Worm (Caenorhabditis elegans): Measurements from ENCODE around the gene exos-9.

Gene exos-9

DNA sequence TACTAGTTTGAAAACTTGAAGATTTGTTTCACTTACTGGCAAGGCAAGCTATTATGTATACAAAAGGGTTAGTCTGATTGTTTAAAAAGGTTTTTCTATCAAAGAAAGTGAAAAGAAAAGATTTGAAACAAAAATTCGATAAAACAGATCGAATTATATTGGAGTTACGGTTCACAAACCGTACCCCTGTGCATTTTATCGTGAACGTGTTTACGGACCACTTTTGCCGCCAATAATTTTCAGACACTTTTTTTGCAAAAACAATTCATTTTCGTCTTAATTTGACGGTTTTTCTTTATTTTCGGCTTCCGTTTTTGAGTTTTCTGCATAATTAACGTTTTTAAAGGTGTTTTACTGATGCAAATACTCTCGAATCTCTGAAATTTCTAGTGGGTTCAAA, 32.6 kb downstream of the exos-9 start:
- TF ChIP-seq sem-2 (GFP tag; optimal IDR thresholded peaks at IDR 0.05) = no peak

- peak; percentile 70 for TF ChIP-seq unc-62 (GFP tag; optimal IDR thresholded peaks at IDR 0.05)
- TF ChIP-seq cnd-1 (tag; optimal IDR thresholded peaks at IDR 0.05) = no peak
- peak; percentile 96 for TF ChIP-seq lin-13 (tag; optimal IDR thresholded peaks at IDR 0.05)
- TF ChIP-seq ham-2 (GFP tag; optimal IDR thresholded peaks at IDR 0.05) = no peak
- peak; percentile 42 for TF ChIP-seq drap-1 (GFP tag; optimal IDR thresholded peaks at IDR 0.05)
- peak; percentile 87 for TF ChIP-seq ceh-39 (tag; optimal IDR thresholded peaks at IDR 0.05)
- peak; percentile 98 for TF ChIP-seq mep-1 (tag; optimal IDR thresholded peaks at IDR 0.05)
- peak; percentile 88 for TF ChIP-seq nhr-237 (tag; optimal IDR thresholded peaks at IDR 0.05)
- no peak for TF ChIP-seq nhr-28 (tag; optimal IDR thresholded peaks at IDR 0.05)
- peak; percentile 69 for TF ChIP-seq hlh-1 (tag; optimal IDR thresholded peaks at IDR 0.05)
- no peak for TF ChIP-seq ceh-83 (GFP tag; optimal IDR thresholded peaks at IDR 0.05)
- TF ChIP-seq pha-4 (tag; optimal IDR thresholded peaks at IDR 0.05) = peak; percentile 85
- TF ChIP-seq mls-2 (tag; optimal IDR thresholded peaks at IDR 0.05) = peak; percentile 9
- peak; percentile 42 for TF ChIP-seq nhr-2 (tag; optimal IDR thresholded peaks at IDR 0.05)
- peak; percentile 89 for TF ChIP-seq lsy-2 (tag; optimal IDR thresholded peaks at IDR 0.05)
- no peak for TF ChIP-seq sem-2 (GFP tag; optimal IDR thresholded peaks at IDR 0.05)
- TF ChIP-seq ceh-43 (GFP tag; optimal IDR thresholded peaks at IDR 0.05) = peak; percentile 3
- peak; percentile 80 for TF ChIP-seq ces-1 (GFP tag; optimal IDR thresholded peaks at IDR 0.05)
- TF ChIP-seq sptf-1 (tag; optimal IDR thresholded peaks at IDR 0.05) = peak; percentile 78
- no peak for TF ChIP-seq M03D4.4 (tag; optimal IDR thresholded peaks at IDR 0.05)
- peak; percentile 53 for TF ChIP-seq unc-120 (tag; optimal IDR thresholded peaks at IDR 0.05; ENCODE audit: poor library complexity, severe bottlenecking)
Measured at ce11 chrIII:7162065-7162762, 35.7 kb downstream of the exos-9 start, which contains the start of the genes syf-2 and K04G7.1. Gene syf-2 (minus strand): TSS chrIII:7162115. Gene K04G7.1 (plus strand): TSS chrIII:7162712.

DNA sequence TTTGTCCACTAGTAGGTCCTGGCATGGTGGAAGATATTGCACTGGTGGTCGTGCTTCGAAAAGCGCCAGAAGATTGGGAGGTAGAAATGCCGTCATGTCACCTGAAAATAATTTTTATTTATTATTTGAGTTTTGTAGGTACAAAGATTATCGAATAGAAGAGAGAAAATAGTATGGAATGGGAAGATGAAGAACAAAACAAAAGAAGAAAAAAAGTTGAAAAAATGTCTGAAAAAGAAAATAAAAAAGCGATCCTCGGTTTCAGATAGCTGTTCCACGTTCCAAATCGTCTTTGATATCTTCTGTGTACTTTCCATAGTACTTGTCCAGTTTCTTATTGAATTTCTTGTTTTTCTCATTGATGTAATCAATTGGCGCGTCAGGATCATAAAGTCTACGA, 36.8 kb downstream of the exos-9 start, which contains the start of gene rnp-7:
Gene rnp-7 (minus strand): TSS at position 101 of the 400 bp plus-strand sequence.
- no peak for TF ChIP-seq unc-62 (GFP tag; optimal IDR thresholded peaks at IDR 0.05)

ce11 chrIII:7159246-7159645, 38.6 kb downstream of the exos-9 start:
- no peak for TF ChIP-seq ces-1 (GFP tag; optimal IDR thresholded peaks at IDR 0.05)
- no peak for TF ChIP-seq elt-3 (tag; optimal IDR thresholded peaks at IDR 0.05)
- TF ChIP-seq pha-4 (tag; optimal IDR thresholded peaks at IDR 0.05) = no peak
- TF ChIP-seq lin-32 (GFP tag; optimal IDR thresholded peaks at IDR 0.05) = no peak
- TF ChIP-seq nhr-237 (tag; optimal IDR thresholded peaks at IDR 0.05) = no peak
- TF ChIP-seq sem-2 (GFP tag; optimal IDR thresholded peaks at IDR 0.05) = no peak
- TF ChIP-seq mep-1 (tag; optimal IDR thresholded peaks at IDR 0.05) = no peak
- TF ChIP-seq blmp-1 (tag; optimal IDR thresholded peaks at IDR 0.05) = no peak
- TF ChIP-seq mab-5 (tag; optimal IDR thresholded peaks at IDR 0.05) = no peak
- no peak for TF ChIP-seq cnd-1 (tag; optimal IDR thresholded peaks at IDR 0.05)
- TF ChIP-seq lsy-2 (tag; optimal IDR thresholded peaks at IDR 0.05) = no peak
- no peak for TF ChIP-seq sptf-1 (tag; optimal IDR thresholded peaks at IDR 0.05)
- no peak for TF ChIP-seq unc-39 (tag; optimal IDR thresholded peaks at IDR 0.05)

DNA sequence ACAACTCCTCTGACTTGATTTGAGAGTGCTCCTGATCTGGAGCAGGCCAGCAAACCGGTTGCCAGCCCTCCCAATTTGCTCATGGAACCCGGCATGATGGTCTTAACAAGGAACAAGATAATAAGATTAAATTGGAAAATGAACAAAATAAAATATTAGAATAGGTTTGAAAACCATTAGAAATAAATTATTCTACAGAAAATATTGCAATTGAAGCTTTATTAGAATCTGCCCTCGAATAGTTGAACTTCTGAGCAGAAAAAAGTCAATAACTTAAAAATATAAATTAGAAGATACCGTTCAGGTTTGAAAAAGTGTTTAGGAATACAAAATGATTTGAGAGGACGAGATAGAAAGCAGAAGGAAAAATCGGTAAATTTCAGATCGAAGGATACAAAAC, 39.2 kb downstream of the exos-9 start, which contains the start of gene nuo-4:
Gene nuo-4 (minus strand): TSS at position 101 of the 400 bp plus-strand sequence.
- TF ChIP-seq mls-2 (tag; optimal IDR thresholded peaks at IDR 0.05) (no peak), hlh-1 (tag; optimal IDR thresholded peaks at IDR 0.05) (no peak), nhr-28 (tag; optimal IDR thresholded peaks at IDR 0.05) (no peak), unc-39 (tag; optimal IDR thresholded peaks at IDR 0.05) (no peak)

ce11 chrIII:7155631-7156030, 42.2 kb downstream of the exos-9 start:
- no peak for TF ChIP-seq mab-5 (tag; optimal IDR thresholded peaks at IDR 0.05)
- TF ChIP-seq nhr-2 (tag; optimal IDR thresholded peaks at IDR 0.05) = peak; percentile 52
- peak; percentile 77 for TF ChIP-seq mep-1 (tag; optimal IDR thresholded peaks at IDR 0.05)
- TF ChIP-seq drap-1 (GFP tag; optimal IDR thresholded peaks at IDR 0.05) = peak; percentile 47
- peak; percentile 65 for TF ChIP-seq ztf-11 (tag; optimal IDR thresholded peaks at IDR 0.05)
- no peak for TF ChIP-seq unc-39 (tag; optimal IDR thresholded peaks at IDR 0.05)
- no peak for TF ChIP-seq nhr-28 (tag; optimal IDR thresholded peaks at IDR 0.05)
- no peak for TF ChIP-seq ceh-43 (GFP tag; optimal IDR thresholded peaks at IDR 0.05)
- no peak for TF ChIP-seq blmp-1 (tag; optimal IDR thresholded peaks at IDR 0.05)
- TF ChIP-seq sptf-1 (tag; optimal IDR thresholded peaks at IDR 0.05) = peak; percentile 76
- no peak for TF ChIP-seq cnd-1 (tag; optimal IDR thresholded peaks at IDR 0.05)
- no peak for TF ChIP-seq lin-32 (GFP tag; optimal IDR thresholded peaks at IDR 0.05)
- no peak for TF ChIP-seq elt-1 (tag; optimal IDR thresholded peaks at IDR 0.05; ENCODE audit: borderline replicate concordance, insufficient read depth)
- TF ChIP-seq nhr-237 (tag; optimal IDR thresholded peaks at IDR 0.05) = peak; percentile 86
- TF ChIP-seq unc-120 (tag; optimal IDR thresholded peaks at IDR 0.05; ENCODE audit: poor library complexity, severe bottlenecking) = peak; percentile 95
- peak; percentile 78 for TF ChIP-seq hlh-1 (tag; optimal IDR thresholded peaks at IDR 0.05)
- no peak for TF ChIP-seq zip-8 (tag; optimal IDR thresholded peaks at IDR 0.05)
- TF ChIP-seq flh-1 (GFP tag; optimal IDR thresholded peaks at IDR 0.05) = no peak
- TF ChIP-seq elt-3 (tag; optimal IDR thresholded peaks at IDR 0.05) = no peak
- peak; percentile 80 for TF ChIP-seq ces-1 (GFP tag; optimal IDR thresholded peaks at IDR 0.05)
- TF ChIP-seq tbx-8 (GFP tag; optimal IDR thresholded peaks at IDR 0.05) = peak; percentile 1
- TF ChIP-seq lsy-2 (tag; optimal IDR thresholded peaks at IDR 0.05) = peak; percentile 72
- TF ChIP-seq ceh-39 (tag; optimal IDR thresholded peaks at IDR 0.05) = peak; percentile 70
- no peak for TF ChIP-seq nhr-76 (tag; optimal IDR thresholded peaks at IDR 0.05)
- peak; percentile 20 for TF ChIP-seq bed-3 (GFP tag; optimal IDR thresholded peaks at IDR 0.05)
- TF ChIP-seq ham-2 (GFP tag; optimal IDR thresholded peaks at IDR 0.05) = peak; percentile 71
- TF ChIP-seq ceh-83 (GFP tag; optimal IDR thresholded peaks at IDR 0.05) = no peak
- TF ChIP-seq nhr-12 (tag; optimal IDR thresholded peaks at IDR 0.05) = no peak
- TF ChIP-seq snpc-4 (tag; optimal IDR thresholded peaks at IDR 0.05) = no peak
